Fruit fly (Drosophila melanogaster) whole organism, pupa: ENCODE results near the gene CG7342.

ENCODE experiments used
- CG10348 ChIP-seq: fragments of 200-800 bp; sonication (Bioruptor generic); IDR thresholded peaks from 2 replicates; pipeline ENCODE4 v1.3.6; 2022; ENCODE audit warnings: missing biosample characterization, missing genetic modification characterization
- CG12605 ChIP-seq: fragments of 200-800 bp; sonication (Bioruptor generic); IDR thresholded peaks from 2 replicates; pipeline ENCODE4 v1.3.6; 2022; ENCODE audit warnings: missing biosample characterization, missing genetic modification characterization
- CG13204 ChIP-seq: fragments of 200-800 bp; sonication (Bioruptor generic); optimal IDR thresholded peaks from 2 replicates; lab custom pipeline; 2018; ENCODE audit warnings: missing biosample characterization, mild to moderate bottlenecking, missing genetic modification characterization, moderate library complexity
- CG14655 ChIP-seq: fragments of 200-800 bp; sonication (Bioruptor generic); optimal IDR thresholded peaks from 3 replicates; lab custom pipeline; 2017; ENCODE audit warnings: mild to moderate bottlenecking, missing biosample characterization, missing genetic modification reagents, missing genetic modification characterization
- CG15710 ChIP-seq: fragments of 200-800 bp; sonication (Bioruptor generic); optimal IDR thresholded peaks from 2 replicates; lab custom pipeline; 2018; ENCODE audit warnings: missing biosample characterization, mild to moderate bottlenecking, missing genetic modification characterization, moderate library complexity
- CG17806 ChIP-seq: fragments of 200-800 bp; sonication (Bioruptor generic); optimal IDR thresholded peaks from 2 replicates; lab custom pipeline; 2018; ENCODE audit warnings: missing biosample characterization, mild to moderate bottlenecking, missing genetic modification characterization, moderate library complexity
- CG32121 ChIP-seq: fragments of 200-800 bp; sonication (Bioruptor generic); IDR thresholded peaks from 2 replicates; pipeline ENCODE4 v1.3.6; 2022; ENCODE audit warnings: missing biosample characterization, missing genetic modification characterization
- CG34367 ChIP-seq: fragments of 200-800 bp; sonication (Bioruptor generic); optimal IDR thresholded peaks from 2 replicates; lab custom pipeline; 2018; ENCODE audit warnings: missing biosample characterization, mild to moderate bottlenecking, missing genetic modification characterization
- CG4496 ChIP-seq: fragments of 200-800 bp; sonication (Bioruptor generic); IDR thresholded peaks from 3 replicates; pipeline ENCODE4 v1.3.6; 2022; ENCODE audit warnings: missing biosample characterization, missing genetic modification characterization
- CG8159 ChIP-seq: fragments of 200-800 bp; sonication (Bioruptor generic); optimal IDR thresholded peaks from 3 replicates; lab custom pipeline; 2018; ENCODE audit warnings: missing biosample characterization, mild to moderate bottlenecking, missing genetic modification characterization, moderate library complexity
- CG8301 ChIP-seq: fragments of 200-800 bp; sonication (Bioruptor generic); optimal IDR thresholded peaks from 2 replicates; lab custom pipeline; 2018; ENCODE audit warnings: missing biosample characterization, mild to moderate bottlenecking, missing genetic modification characterization
- CG9948 ChIP-seq: fragments of 200-800 bp; sonication (Bioruptor generic); optimal IDR thresholded peaks from 2 replicates; lab custom pipeline; 2018; ENCODE audit warnings: missing biosample characterization, mild to moderate bottlenecking, missing genetic modification characterization, moderate library complexity
- D1 ChIP-seq: fragments of 200-800 bp; sonication (Bioruptor generic); optimal IDR thresholded peaks from 2 replicates; lab custom pipeline; 2018; ENCODE audit warnings: missing biosample characterization, mild to moderate bottlenecking, missing genetic modification characterization, moderate library complexity
- EcR ChIP-seq: fragments of 200-800 bp; sonication (Bioruptor generic); optimal IDR thresholded peaks from 3 replicates; lab custom pipeline; 2019; ENCODE audit warnings: missing biosample characterization, missing genetic modification characterization, mild to moderate bottlenecking, moderate library complexity, missing genetic modification reagents
- Ets98B ChIP-seq: fragments of 200-800 bp; sonication (Bioruptor generic); IDR thresholded peaks from 2 replicates; pipeline ENCODE4 v1.3.6; 2022; ENCODE audit warnings: missing biosample characterization, missing genetic modification characterization
- Pif1A ChIP-seq: fragments of 200-800 bp; sonication (Bioruptor generic); optimal IDR thresholded peaks from 3 replicates; lab custom pipeline; 2016; ENCODE audit warnings: missing biosample characterization, missing genetic modification characterization
- Pif1B ChIP-seq: fragments of 200-800 bp; sonication (Bioruptor generic); optimal IDR thresholded peaks from 3 replicates; lab custom pipeline; 2016; ENCODE audit warnings: missing biosample characterization, missing genetic modification characterization
- Snoo ChIP-seq: fragments of 200-800 bp; sonication (Bioruptor generic); optimal IDR thresholded peaks from 3 replicates; lab custom pipeline; 2017; ENCODE audit warnings: missing biosample characterization, mild to moderate bottlenecking, missing genetic modification characterization, inconsistent platforms
- fd96Ca ChIP-seq: fragments of 200-800 bp; sonication (Bioruptor generic); IDR thresholded peaks from 3 replicates; pipeline ENCODE4 v1.3.6; 2022; ENCODE audit warnings: missing biosample characterization, missing genetic modification characterization
- gl ChIP-seq: fragments of 200-800 bp; sonication (Bioruptor generic); optimal IDR thresholded peaks from 2 replicates; lab custom pipeline; 2018; ENCODE audit warnings: missing biosample characterization, mild to moderate bottlenecking, missing genetic modification characterization
- rn ChIP-seq: fragments of 200-800 bp; sonication (Bioruptor generic); IDR thresholded peaks from 2 replicates; pipeline ENCODE4 v1.3.6; 2022; ENCODE audit warnings: missing biosample characterization, missing genetic modification characterization

CG7342 gene

dm6 chr3R:19606954-19607353 is 3.8 kb downstream of the CG7342 start, which contains the start of gene CG17751:
Gene CG17751 (plus strand): TSS chr3R:19607254.
- TF ChIP-seq CG8159 (tag; lab: Kevin White, UChicago) = no peak
- TF ChIP-seq gl (tag; lab: Kevin White, UChicago) = no peak
- no peak for TF ChIP-seq CG15710
- no peak for TF ChIP-seq CG14655 (GFP tag; lab: Kevin White, UChicago)
- no peak for TF ChIP-seq CG4496
- TF ChIP-seq CG17806 (tag; lab: Kevin White, UChicago) = no peak
- no peak for TF ChIP-seq Pif1A (GFP tag; lab: Kevin White, UChicago)
- TF ChIP-seq rn (GFP tag; lab: Robert Waterston, UW) = no peak
- TF ChIP-seq CG9948 = no peak
- no peak for TF ChIP-seq Snoo (tag; lab: Kevin White, UChicago)
- TF ChIP-seq CG8301 (tag; lab: Kevin White, UChicago) = no peak
- no peak for TF ChIP-seq CG34367
- TF ChIP-seq CG13204 (GFP tag; lab: Kevin White, UChicago) = no peak
- TF ChIP-seq CG10348 (GFP tag; lab: Robert Waterston, UW) = no peak
- no peak for TF ChIP-seq CG32121 (GFP tag; lab: Robert Waterston, UW)
- TF ChIP-seq D1 (tag; lab: Kevin White, UChicago) = no peak
- TF ChIP-seq Ets98B (GFP tag; lab: Robert Waterston, UW) = no peak
- no peak for TF ChIP-seq fd96Ca (GFP tag; lab: Robert Waterston, UW)
- TF ChIP-seq EcR = no peak
- TF ChIP-seq Pif1B = no peak

DNA sequence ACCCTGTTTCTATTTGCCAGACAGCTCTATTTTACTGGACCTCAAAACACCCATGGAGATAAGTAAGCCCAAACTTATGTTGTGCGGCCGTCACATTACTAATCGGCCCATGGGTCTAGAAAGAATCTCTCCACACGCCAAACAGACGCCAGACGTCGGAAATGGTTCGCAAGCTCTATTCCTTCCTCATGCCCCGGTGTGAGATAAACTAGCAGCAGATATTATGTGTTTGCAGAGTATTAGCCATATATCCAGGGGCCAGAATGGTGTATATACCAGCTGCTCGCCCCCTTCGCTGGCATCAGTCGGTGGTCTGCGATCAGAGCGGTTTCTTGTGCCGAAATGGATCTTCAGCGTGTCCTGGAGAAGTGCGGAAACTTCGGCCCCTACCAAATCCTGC is 6.8 kb downstream of the CG7342 start, which contains the start of gene CG17752:
Gene CG17752, plus strand, starts transcription at position 301 of the 400 bp plus-strand sequence.
- TF ChIP-seq fd96Ca (GFP tag; lab: Robert Waterston, UW) = no peak
- TF ChIP-seq Snoo (tag; lab: Kevin White, UChicago) = no peak
- no peak for TF ChIP-seq CG8301 (tag; lab: Kevin White, UChicago)
- no peak for TF ChIP-seq D1 (tag; lab: Kevin White, UChicago)
- TF ChIP-seq CG8159 (tag; lab: Kevin White, UChicago) = no peak
- TF ChIP-seq CG4496 = no peak
- no peak for TF ChIP-seq CG32121 (GFP tag; lab: Robert Waterston, UW)
- no peak for TF ChIP-seq CG9948
- TF ChIP-seq Pif1B = no peak
- TF ChIP-seq rn (GFP tag; lab: Robert Waterston, UW) = no peak
- no peak for TF ChIP-seq CG17806 (tag; lab: Kevin White, UChicago)
- TF ChIP-seq CG14655 (GFP tag; lab: Kevin White, UChicago) = no peak
- no peak for TF ChIP-seq CG12605 (GFP tag; lab: Robert Waterston, UW)
- no peak for TF ChIP-seq CG13204 (GFP tag; lab: Kevin White, UChicago)
- no peak for TF ChIP-seq Pif1A (GFP tag; lab: Kevin White, UChicago)
- TF ChIP-seq EcR = no peak

DNA sequence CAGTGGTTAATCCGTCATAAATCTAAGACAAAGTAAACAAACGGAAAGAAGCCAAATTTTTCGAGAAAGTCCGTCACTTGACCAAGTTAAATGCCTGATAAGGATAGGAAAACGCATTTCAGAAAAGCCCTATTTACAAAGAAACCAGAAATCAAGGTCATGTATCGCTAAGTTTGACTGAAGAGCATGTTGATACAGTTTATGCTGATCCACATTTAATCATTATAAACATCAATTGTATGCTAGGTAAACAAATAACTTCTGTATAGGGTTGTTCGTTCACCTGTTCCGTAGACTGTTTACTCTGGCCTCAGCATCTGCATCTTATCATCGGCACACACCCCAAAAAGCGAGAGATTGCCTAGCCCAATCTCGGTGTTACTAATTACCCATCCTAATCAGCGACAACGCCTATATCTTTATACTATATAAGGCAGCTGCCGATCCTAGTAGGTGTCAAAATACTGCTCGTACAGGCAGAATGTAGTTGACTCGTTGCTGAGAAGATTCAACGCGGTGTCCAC is 9.8 kb downstream of the CG7342 start, which contains the start of gene CG16727:
Gene CG16727, plus strand, starts transcription at position 474 of the 524 bp plus-strand sequence.
- no peak for TF ChIP-seq CG14655 (GFP tag; lab: Kevin White, UChicago)
- no peak for TF ChIP-seq fd96Ca (GFP tag; lab: Robert Waterston, UW)
- no peak for TF ChIP-seq CG8301 (tag; lab: Kevin White, UChicago)
- no peak for TF ChIP-seq CG32121 (GFP tag; lab: Robert Waterston, UW)
- no peak for TF ChIP-seq CG17806 (tag; lab: Kevin White, UChicago)
- no peak for TF ChIP-seq gl (tag; lab: Kevin White, UChicago)
- no peak for TF ChIP-seq EcR
- no peak for TF ChIP-seq rn (GFP tag; lab: Robert Waterston, UW)
- no peak for TF ChIP-seq CG15710
- no peak for TF ChIP-seq CG10348 (GFP tag; lab: Robert Waterston, UW)
- no peak for TF ChIP-seq CG4496
- TF ChIP-seq Pif1B = no peak
- TF ChIP-seq CG12605 (GFP tag; lab: Robert Waterston, UW) = no peak
- no peak for TF ChIP-seq CG8159 (tag; lab: Kevin White, UChicago)
- no peak for TF ChIP-seq Snoo (tag; lab: Kevin White, UChicago)
- TF ChIP-seq CG9948 = no peak
- TF ChIP-seq, all 21 proteins: peak for 0

dm6 chr3R:19619908-19620307 is 16.7 kb downstream of the CG7342 start:
- no peak for TF ChIP-seq CG17806 (tag; lab: Kevin White, UChicago)
- TF ChIP-seq CG4496 = 0 out of 3 replicates have a peak, but pooled peaks have one; percentile 43
- no peak for TF ChIP-seq Pif1A (GFP tag; lab: Kevin White, UChicago)
- TF ChIP-seq CG12605 (GFP tag; lab: Robert Waterston, UW) = no peak
- no peak for TF ChIP-seq CG14655 (GFP tag; lab: Kevin White, UChicago)

DNA sequence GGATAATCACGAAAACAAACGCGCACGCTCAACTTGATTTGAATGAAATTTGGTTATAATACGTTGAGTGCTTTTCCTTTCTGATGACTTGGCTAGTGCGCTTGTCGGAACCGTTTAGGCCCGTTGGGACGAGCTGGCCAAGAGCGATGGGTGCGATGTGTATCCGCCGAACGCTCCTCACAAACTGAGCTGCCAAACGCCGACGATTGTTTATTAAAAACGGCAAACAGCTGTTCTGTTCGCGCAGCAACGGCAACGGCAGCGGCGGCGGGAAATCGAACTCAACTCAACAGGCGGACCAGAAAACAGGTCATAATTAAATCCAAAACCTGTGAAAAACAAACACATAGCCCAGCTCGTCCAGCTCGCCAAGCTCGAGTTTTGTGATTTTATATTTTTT is 17.8 kb downstream of the CG7342 start:
- TF ChIP-seq CG32121 (GFP tag; lab: Robert Waterston, UW) = no peak
- no peak for TF ChIP-seq gl (tag; lab: Kevin White, UChicago)
- no peak for TF ChIP-seq Ets98B (GFP tag; lab: Robert Waterston, UW)
- TF ChIP-seq D1 (tag; lab: Kevin White, UChicago) = no peak
- no peak for TF ChIP-seq fd96Ca (GFP tag; lab: Robert Waterston, UW)
- TF ChIP-seq CG14655 (GFP tag; lab: Kevin White, UChicago) = no peak

dm6 chr3R:19622005-19622404 is 18.8 kb downstream of the CG7342 start:
- TF ChIP-seq EcR (no peak), CG14655 (GFP tag; lab: Kevin White, UChicago) (no peak), CG17806 (tag; lab: Kevin White, UChicago) (no peak), D1 (tag; lab: Kevin White, UChicago) (no peak), rn (GFP tag; lab: Robert Waterston, UW) (no peak), Pif1B (no peak), fd96Ca (GFP tag; lab: Robert Waterston, UW) (no peak), gl (tag; lab: Kevin White, UChicago) (no peak)
